Fruit fly (Drosophila melanogaster) whole organism, embryonic: ENCODE measurements around the gene CG1896.

Source experiments
- Asciz ChIP-seq: fragments of 200-800 bp; sonication (Bioruptor generic); optimal IDR thresholded peaks from 2 replicates; lab custom pipeline; 2017; ENCODE audit warnings: missing biosample characterization, mild to moderate bottlenecking, missing genetic modification characterization, missing genetic modification reagents
- CG10209 ChIP-seq: fragments of 200-800 bp; sonication (Bioruptor generic); optimal IDR thresholded peaks from 3 replicates; lab custom pipeline; 2017; ENCODE audit warnings: missing biosample characterization, mild to moderate bottlenecking, missing genetic modification characterization, missing genetic modification reagents
- CG10431 ChIP-seq: fragments of 200-800 bp; sonication (Bioruptor generic); optimal IDR thresholded peaks from 3 replicates; lab custom pipeline; 2018; ENCODE audit warnings: missing biosample characterization, mild to moderate bottlenecking, missing genetic modification characterization
- CG10959 ChIP-seq: fragments of 200-800 bp; sonication (Bioruptor generic); IDR thresholded peaks from 2 replicates; pipeline ENCODE4 v1.3.6; 2022; ENCODE audit warnings: missing biosample characterization, missing genetic modification characterization
- CG13287 ChIP-seq: fragments of 200-800 bp; sonication (Bioruptor generic); IDR thresholded peaks from 2 replicates; pipeline ENCODE4 v1.3.6; 2022; ENCODE audit warnings: missing biosample characterization, missing genetic modification characterization; ENCODE audit not compliant: partially characterized antibody
- CG1603 ChIP-seq: fragments of 200-800 bp; sonication (Bioruptor generic); optimal IDR thresholded peaks from 2 replicates; lab custom pipeline; 2019; ENCODE audit warnings: missing biosample characterization, mild to moderate bottlenecking, missing genetic modification characterization, moderate library complexity
- CG16779 ChIP-seq: fragments of 200-800 bp; sonication (Bioruptor generic); IDR thresholded peaks from 2 replicates; pipeline ENCODE4 v1.3.6; 2022; ENCODE audit warnings: missing biosample characterization, missing genetic modification characterization
- CG18262 ChIP-seq: fragments of 200-800 bp; optimal IDR thresholded peaks from 3 replicates; lab custom pipeline; 2019; ENCODE audit warnings: missing biosample characterization, mild to moderate bottlenecking, missing genetic modification characterization, moderate library complexity
- CG2202 ChIP-seq: fragments of 200-800 bp; sonication (Bioruptor generic); optimal IDR thresholded peaks from 2 replicates; lab custom pipeline; 2018; ENCODE audit warnings: missing biosample characterization, mild to moderate bottlenecking, missing genetic modification characterization
- CG2678 ChIP-seq: fragments of 200-800 bp; sonication (Bioruptor generic); optimal IDR thresholded peaks from 3 replicates; lab custom pipeline; 2019; ENCODE audit warnings: missing biosample characterization, mild to moderate bottlenecking, missing genetic modification characterization, moderate library complexity
- CG33213 ChIP-seq: fragments of 200-800 bp; sonication (Bioruptor generic); optimal IDR thresholded peaks from 3 replicates; lab custom pipeline; 2016; ENCODE audit warnings: missing biosample characterization, missing genetic modification characterization
- CG34376 ChIP-seq: fragments of 200-800 bp; sonication (Bioruptor generic); optimal IDR thresholded peaks from 2 replicates; lab custom pipeline; 2018; ENCODE audit warnings: missing biosample characterization, mild to moderate bottlenecking, missing genetic modification characterization
- CG3995 ChIP-seq: fragments of 200-800 bp; sonication (Bioruptor generic); optimal IDR thresholded peaks from 3 replicates; lab custom pipeline; 2016; ENCODE audit warnings: missing biosample characterization, missing genetic modification characterization
- CG4707 ChIP-seq: fragments of 200-800 bp; sonication (Bioruptor generic); optimal IDR thresholded peaks from 2 replicates; lab custom pipeline; 2018; ENCODE audit warnings: missing biosample characterization, mild to moderate bottlenecking, missing genetic modification characterization, moderate library complexity
- CG6254 ChIP-seq: fragments of 200-800 bp; sonication (Bioruptor generic); optimal IDR thresholded peaks from 3 replicates; lab custom pipeline; 2017; ENCODE audit warnings: mild to moderate bottlenecking, missing biosample characterization, missing genetic modification reagents, missing genetic modification characterization
- CG9876 ChIP-seq: fragments of 200-800 bp; sonication (Bioruptor generic); optimal IDR thresholded peaks from 2 replicates; lab custom pipeline; 2016; ENCODE audit warnings: missing biosample characterization, missing genetic modification characterization
- Chrac-16 ChIP-seq: fragments of 200-800 bp; sonication (Bioruptor generic); optimal IDR thresholded peaks from 3 replicates; lab custom pipeline; 2016; ENCODE audit warnings: missing biosample characterization, missing genetic modification characterization
- D19B ChIP-seq: fragments of 200-800 bp; sonication (Bioruptor generic); optimal IDR thresholded peaks from 2 replicates; lab custom pipeline; 2017; ENCODE audit warnings: missing biosample characterization, mild to moderate bottlenecking, missing genetic modification characterization
- Doc2 ChIP-seq: fragments of 200-800 bp; sonication (Bioruptor generic); IDR thresholded peaks from 2 replicates; pipeline ENCODE4 v1.3.6; 2022; ENCODE audit warnings: missing biosample characterization, missing genetic modification characterization
- Ets65A ChIP-seq: fragments of 200-800 bp; sonication (Bioruptor generic); peaks from one replicate; lab custom pipeline; 2016; ENCODE audit warnings: missing biosample characterization, missing genetic modification characterization
- Fer3 ChIP-seq: fragments of 200-800 bp; sonication (Bioruptor generic); optimal IDR thresholded peaks from 2 replicates; lab custom pipeline; 2018; ENCODE audit warnings: missing biosample characterization, mild to moderate bottlenecking, missing genetic modification characterization, moderate library complexity
- HLH4C ChIP-seq: fragments of 200-800 bp; sonication (Bioruptor generic); IDR thresholded peaks from 3 replicates; pipeline ENCODE4 v1.3.6; 2022; ENCODE audit warnings: missing biosample characterization, missing genetic modification characterization; ENCODE audit not compliant: partially characterized antibody
- Hsf ChIP-seq: fragments of 200-800 bp; sonication (Bioruptor generic); optimal IDR thresholded peaks from 3 replicates; lab custom pipeline; 2016; ENCODE audit warnings: missing biosample characterization, missing genetic modification characterization
- NfI ChIP-seq: fragments of 200-800 bp; sonication (Bioruptor generic); optimal IDR thresholded peaks from 3 replicates; lab custom pipeline; 2018; ENCODE audit warnings: missing biosample characterization, mild to moderate bottlenecking, missing genetic modification characterization, moderate library complexity
- Sry-β ChIP-seq: fragments of 200-800 bp; sonication (Bioruptor generic); optimal IDR thresholded peaks from 2 replicates; lab custom pipeline; 2018; ENCODE audit warnings: missing biosample characterization, mild to moderate bottlenecking, missing genetic modification characterization, moderate library complexity
- Tbp ChIP-seq: fragments of >200 bp; optimal IDR thresholded peaks from 2 replicates; lab custom pipeline; 2018; ENCODE audit warnings: missing biosample characterization, missing genetic modification characterization
- Trl ChIP-seq, 3 experiments: fragments of >200 bp in 2 of 3; fragments of 200-800 bp in 1 of 3; sonication (Bioruptor generic) in 1 of 3; optimal IDR thresholded peaks; 2 replicates in 1 of 3; 3 replicates in 2 of 3; lab custom pipeline; 2016 to 2017; ENCODE audit warnings: missing biosample characterization in 1 of 3, missing genetic modification characterization in 1 of 3
- Vsx1 ChIP-seq: fragments of 200-800 bp; sonication (Bioruptor generic); optimal IDR thresholded peaks from 2 replicates; lab custom pipeline; 2017; ENCODE audit warnings: missing biosample characterization, mild to moderate bottlenecking, missing genetic modification characterization, missing genetic modification reagents
- Xbp1 ChIP-seq: fragments of 200-800 bp; sonication (Bioruptor generic); optimal IDR thresholded peaks from 3 replicates; lab custom pipeline; 2016; ENCODE audit warnings: missing biosample characterization, mild to moderate bottlenecking, missing genetic modification characterization
- YL-1 ChIP-seq: fragments of 200-800 bp; sonication (Bioruptor generic); optimal IDR thresholded peaks from 3 replicates; lab custom pipeline; 2017; ENCODE audit warnings: missing biosample characterization, mild to moderate bottlenecking, missing genetic modification characterization
- cas ChIP-seq: fragments of 200-800 bp; sonication (Bioruptor generic); IDR thresholded peaks from 2 replicates; pipeline ENCODE4 v1.3.6; 2022; ENCODE audit warnings: missing biosample characterization, missing genetic modification characterization
- cg ChIP-seq: fragments of 200-800 bp; sonication (Bioruptor generic); optimal IDR thresholded peaks from 3 replicates; lab custom pipeline; 2019; ENCODE audit warnings: missing biosample characterization, mild to moderate bottlenecking, missing genetic modification characterization, moderate library complexity
- dati ChIP-seq: fragments of 200-800 bp; sonication (Bioruptor generic); IDR thresholded peaks from 2 replicates; pipeline ENCODE4 v1.3.6; 2022; ENCODE audit warnings: missing biosample characterization, missing genetic modification characterization
- dmrt99B ChIP-seq: fragments of 200-800 bp; sonication (Bioruptor generic); optimal IDR thresholded peaks from 2 replicates; lab custom pipeline; 2018; ENCODE audit warnings: missing biosample characterization, mild to moderate bottlenecking, missing genetic modification characterization, moderate library complexity
- fd102C ChIP-seq: fragments of 200-800 bp; sonication (Bioruptor generic); optimal IDR thresholded peaks from 2 replicates; lab custom pipeline; 2018; ENCODE audit warnings: missing biosample characterization, mild to moderate bottlenecking, missing genetic modification characterization, moderate library complexity
- fd64A ChIP-seq: fragments of 200-800 bp; sonication (Bioruptor generic); optimal IDR thresholded peaks from 3 replicates; lab custom pipeline; 2018; ENCODE audit warnings: missing biosample characterization, mild to moderate bottlenecking, missing genetic modification characterization
- gce ChIP-seq: fragments of 200-800 bp; sonication (Bioruptor generic); IDR thresholded peaks from 3 replicates; pipeline ENCODE4 v1.3.6; 2022; ENCODE audit warnings: missing biosample characterization, missing genetic modification characterization
- gsb-n ChIP-seq: fragments of 200-800 bp; sonication (Bioruptor generic); optimal IDR thresholded peaks from 3 replicates; lab custom pipeline; 2018; ENCODE audit warnings: missing biosample characterization, mild to moderate bottlenecking, missing genetic modification characterization
- h ChIP-seq: fragments of >200 bp; optimal IDR thresholded peaks from 2 replicates; lab custom pipeline; 2017
- inv ChIP-seq: fragments of 200-800 bp; sonication (Bioruptor generic); IDR thresholded peaks from 2 replicates; pipeline ENCODE4 v1.3.6; 2022; ENCODE audit warnings: missing biosample characterization, missing genetic modification characterization; ENCODE audit not compliant: partially characterized antibody
- mirr ChIP-seq: fragments of 200-800 bp; sonication (Bioruptor generic); optimal IDR thresholded peaks from 3 replicates; lab custom pipeline; 2018; ENCODE audit warnings: missing biosample characterization, mild to moderate bottlenecking, missing genetic modification characterization
- otp ChIP-seq: fragments of 200-800 bp; sonication (Bioruptor generic); IDR thresholded peaks from 3 replicates; pipeline ENCODE4, ENCODE4 v1.3.6; 2022; ENCODE audit warnings: missing biosample characterization, missing genetic modification characterization
- prd ChIP-seq, 3 experiments: fragments of >200 bp in 2 of 3; fragments of 200-800 bp in 1 of 3; sonication (Bioruptor generic) in 1 of 3; optimal IDR thresholded peaks in 2 of 3; IDR thresholded peaks in 1 of 3; 2 replicates in 2 of 3; 3 replicates in 1 of 3; pipeline versions ENCODE4 v1.3.6 to Lab custom; 2017 to 2022; ENCODE audit warnings: missing biosample characterization in 1 of 3, missing genetic modification characterization in 1 of 3
- scrt ChIP-seq: fragments of 200-800 bp; sonication (Bioruptor generic); optimal IDR thresholded peaks from 2 replicates; lab custom pipeline; 2018; ENCODE audit warnings: missing biosample characterization, mild to moderate bottlenecking, missing genetic modification characterization, moderate library complexity
- sens-2 ChIP-seq: fragments of 200-800 bp; sonication (Bioruptor generic); IDR thresholded peaks from 2 replicates; pipeline ENCODE4 v1.3.6; 2022; ENCODE audit warnings: missing biosample characterization, missing genetic modification characterization
- sqz ChIP-seq: fragments of 200-800 bp; sonication (Bioruptor generic); optimal IDR thresholded peaks from 3 replicates; lab custom pipeline; 2018; ENCODE audit warnings: missing biosample characterization, mild to moderate bottlenecking, missing genetic modification characterization
- stwl ChIP-seq: fragments of 200-800 bp; sonication (Bioruptor generic); optimal IDR thresholded peaks from 3 replicates; lab custom pipeline; 2018; ENCODE audit warnings: missing biosample characterization, mild to moderate bottlenecking, missing genetic modification characterization, moderate library complexity
- sug ChIP-seq: fragments of 200-800 bp; optimal IDR thresholded peaks from 2 replicates; lab custom pipeline; 2019; ENCODE audit warnings: missing biosample characterization, mild to moderate bottlenecking, missing genetic modification characterization, moderate library complexity
- unc-4 ChIP-seq: fragments of 200-800 bp; sonication (Bioruptor generic); IDR thresholded peaks from 2 replicates; pipeline ENCODE4 v1.3.6; 2022; ENCODE audit warnings: missing biosample characterization, missing genetic modification characterization; ENCODE audit not compliant: partially characterized antibody
- wdn ChIP-seq: fragments of 200-800 bp; sonication (Bioruptor generic); IDR thresholded peaks from 2 replicates; pipeline ENCODE4 v1.3.6; 2022; ENCODE audit warnings: missing biosample characterization, missing genetic modification characterization

CG1896 gene

DNA sequence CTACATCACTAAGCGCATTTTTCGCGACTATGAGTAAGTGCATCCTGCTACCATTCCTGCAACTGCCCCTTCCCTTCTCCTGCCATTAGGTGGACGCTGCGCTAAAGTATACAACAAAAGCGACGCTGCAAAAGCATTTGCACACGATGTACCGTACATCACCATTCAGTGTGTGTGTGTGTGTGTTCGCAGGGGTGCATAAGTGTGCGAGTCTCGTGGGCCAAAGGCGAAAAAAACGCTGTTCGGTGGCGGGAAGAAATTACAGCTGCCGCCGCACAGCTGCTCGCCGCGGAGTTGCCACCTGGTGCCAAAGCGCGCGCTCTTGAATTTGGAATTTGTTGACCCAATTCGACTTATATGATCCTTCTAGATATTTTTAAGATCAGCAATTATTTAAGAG lies 50.4 kb downstream of the CG1896 start (continued):
- TF ChIP-seq CG13287 (GFP tag; lab: Robert Waterston, UW) (peak; percentile 4; the same call in 1 of the 2 replicates), CG10209 (GFP tag; lab: Kevin White, UChicago) (no peak), CG16779 (GFP tag; lab: Robert Waterston, UW) (no peak), gsb-n (tag; lab: Kevin White, UChicago) (no peak), CG2678 (tag; lab: Kevin White, UChicago) (no peak), CG1603 (tag; lab: Kevin White, UChicago) (peak; percentile 76), Trl (optimal IDR thresholded peaks at IDR 0.05; lab: Kevin White, UChicago) (no peak), Trl (GFP tag; optimal IDR thresholded peaks at IDR 0.05; lab: Kevin White, UChicago) (no peak), dmrt99B (tag; lab: Kevin White, UChicago) (no peak), NfI (no peak), Asciz (GFP tag; lab: Kevin White, UChicago) (no peak), fd64A (GFP tag; lab: Kevin White, UChicago) (no peak), CG6254 (GFP tag; lab: Kevin White, UChicago) (no peak), CG9876 (no peak), Hsf (GFP tag; lab: Kevin White, UChicago) (no peak), dati (no peak), Sry-β (GFP tag; lab: Kevin White, UChicago) (peak; percentile 72), CG3995 (no peak), CG10431 (GFP tag; lab: Kevin White, UChicago) (no peak), sens-2 (no peak), Chrac-16 (no peak), h (lab: Kevin White, UChicago) (no peak), CG33213 (GFP tag; lab: Kevin White, UChicago) (no peak), sug (tag; lab: Kevin White, UChicago) (peak; percentile 96), inv (GFP tag; lab: Robert Waterston, UW) (no peak), otp (GFP tag; lab: Robert Waterston, UW) (no peak), HLH4C (no peak), unc-4 (GFP tag; lab: Robert Waterston, UW) (no peak), wdn (GFP tag; lab: Robert Waterston, UW) (no peak), CG2202 (no peak), cg (GFP tag; lab: Kevin White, UChicago) (peak; percentile 95), mirr (GFP tag; lab: Kevin White, UChicago) (no peak), scrt (no peak), stwl (tag; lab: Kevin White, UChicago) (peak; percentile 35), prd (optimal IDR thresholded peaks at IDR 0.05; lab: Kevin White, UChicago) (no peak), prd (GFP tag; IDR thresholded peaks at IDR 0.05; lab: Robert Waterston, UW) (no peak), Xbp1 (no peak), cas (GFP tag; lab: Robert Waterston, UW) (no peak), Doc2 (no peak), CG4707 (GFP tag; lab: Kevin White, UChicago) (no peak), CG34376 (GFP tag; lab: Kevin White, UChicago) (peak; percentile 23), Vsx1 (GFP tag; lab: Kevin White, UChicago) (no peak), CG10959 (GFP tag; lab: Robert Waterston, UW) (no peak), YL-1 (GFP tag; lab: Kevin White, UChicago) (peak; percentile 41), fd102C (no peak), Tbp (no peak), D19B (GFP tag; lab: Kevin White, UChicago) (no peak), Ets65A (no peak), gce (GFP tag; lab: Robert Waterston, UW) (no peak), sqz (GFP tag; lab: Kevin White, UChicago) (peak; percentile 96), CG18262 (tag; lab: Kevin White, UChicago) (no peak), Fer3 (tag; lab: Kevin White, UChicago) (no peak)
